Fruit fly (Drosophila melanogaster): Measurements from ENCODE around the gene CG12402.

CG12402 gene

dm6 chr3R:14112066-14112465 lies 3.9 kb upstream of the CG12402 start, which contains the start of gene CG14357:
CG14357 (minus strand) TSS chr3R:14112166.
- TF ChIP-seq CG8301 (tag; optimal IDR thresholded peaks at IDR 0.05) (no peak), Pif1A (GFP tag; optimal IDR thresholded peaks at IDR 0.05) (no peak), CG14655 (GFP tag; optimal IDR thresholded peaks at IDR 0.05) (no peak), fd96Ca (GFP tag; IDR thresholded peaks at IDR 0.05) (no peak), Pif1B (GFP tag; optimal IDR thresholded peaks at IDR 0.05) (no peak), CG10348 (GFP tag; IDR thresholded peaks at IDR 0.05) (no peak), CG12605 (GFP tag; IDR thresholded peaks at IDR 0.05) (no peak), CG13204 (GFP tag; optimal IDR thresholded peaks at IDR 0.05) (no peak), Snoo (tag; optimal IDR thresholded peaks at IDR 0.05) (no peak), D1 (tag; optimal IDR thresholded peaks at IDR 0.05) (no peak), gl (tag; optimal IDR thresholded peaks at IDR 0.05) (no peak), CG32121 (GFP tag; IDR thresholded peaks at IDR 0.05) (no peak), Ets98B (GFP tag; IDR thresholded peaks at IDR 0.05) (no peak), CG17806 (tag; optimal IDR thresholded peaks at IDR 0.05) (no peak), CG15710 (tag; optimal IDR thresholded peaks at IDR 0.05) (no peak), CG9948 (tag; optimal IDR thresholded peaks at IDR 0.05) (no peak), EcR (GFP tag; optimal IDR thresholded peaks at IDR 0.05) (no peak)

dm6 chr3R:14109145-14109544 lies 1.0 kb upstream of the CG12402 start, which contains the start of gene Or88a:
Or88a (plus strand) TSS chr3R:14109445.
- TF ChIP-seq CG4496 (GFP tag; IDR thresholded peaks at IDR 0.05) (no peak), CG17806 (tag; optimal IDR thresholded peaks at IDR 0.05) (no peak), CG8159 (tag; optimal IDR thresholded peaks at IDR 0.05) (no peak), fd96Ca (GFP tag; IDR thresholded peaks at IDR 0.05) (no peak), CG14655 (GFP tag; optimal IDR thresholded peaks at IDR 0.05) (no peak), CG15710 (tag; optimal IDR thresholded peaks at IDR 0.05) (no peak), CG8301 (tag; optimal IDR thresholded peaks at IDR 0.05) (no peak), gl (tag; optimal IDR thresholded peaks at IDR 0.05) (no peak)

- TF ChIP-seq Pif1B (GFP tag; optimal IDR thresholded peaks at IDR 0.05) (no peak), CG4496 (GFP tag; IDR thresholded peaks at IDR 0.05) (no peak), gl (tag; optimal IDR thresholded peaks at IDR 0.05) (no peak), CG10348 (GFP tag; IDR thresholded peaks at IDR 0.05) (no peak), CG34367 (tag; optimal IDR thresholded peaks at IDR 0.05) (no peak), fd96Ca (GFP tag; IDR thresholded peaks at IDR 0.05) (no peak), Snoo (tag; optimal IDR thresholded peaks at IDR 0.05) (no peak), CG9948 (tag; optimal IDR thresholded peaks at IDR 0.05) (no peak), Ets98B (GFP tag; IDR thresholded peaks at IDR 0.05) (no peak), CG13204 (GFP tag; optimal IDR thresholded peaks at IDR 0.05) (no peak), D1 (tag; optimal IDR thresholded peaks at IDR 0.05) (no peak), CG15710 (tag; optimal IDR thresholded peaks at IDR 0.05) (no peak), CG8301 (tag; optimal IDR thresholded peaks at IDR 0.05) (no peak), rn (GFP tag; IDR thresholded peaks at IDR 0.05) (no peak), CG32121 (GFP tag; IDR thresholded peaks at IDR 0.05) (no peak), CG8159 (tag; optimal IDR thresholded peaks at IDR 0.05) (no peak)
Observed at dm6 chr3R:14107597-14107996, 524 bp downstream of the CG12402 start.

dm6 chr3R:14103022-14103421 lies 5.1 kb downstream of the CG12402 start, which contains the start of gene PK1-R:
PK1-R (minus strand) TSS chr3R:14103122.
- TF ChIP-seq EcR (GFP tag; optimal IDR thresholded peaks at IDR 0.05) (no peak), CG14655 (GFP tag; optimal IDR thresholded peaks at IDR 0.05) (no peak), CG12605 (GFP tag; IDR thresholded peaks at IDR 0.05) (no peak), Pif1B (GFP tag; optimal IDR thresholded peaks at IDR 0.05) (no peak), CG8301 (tag; optimal IDR thresholded peaks at IDR 0.05) (no peak), CG10348 (GFP tag; IDR thresholded peaks at IDR 0.05) (no peak), CG9948 (tag; optimal IDR thresholded peaks at IDR 0.05) (no peak)

dm6 chr3R:14100962-14101361 lies 7.2 kb downstream of the CG12402 start:
- TF ChIP-seq CG15710 (tag; optimal IDR thresholded peaks at IDR 0.05) (no peak), CG8301 (tag; optimal IDR thresholded peaks at IDR 0.05) (no peak), EcR (GFP tag; optimal IDR thresholded peaks at IDR 0.05) (no peak), CG13204 (GFP tag; optimal IDR thresholded peaks at IDR 0.05) (no peak), D1 (tag; optimal IDR thresholded peaks at IDR 0.05) (no peak), Pif1B (GFP tag; optimal IDR thresholded peaks at IDR 0.05) (no peak)

- TF ChIP-seq Ets98B (GFP tag; IDR thresholded peaks at IDR 0.05): 0 out of 2 replicates have a peak, but pooled peaks have one; percentile 18
- TF ChIP-seq CG8159 (tag; optimal IDR thresholded peaks at IDR 0.05): peak; percentile 82
- peak; percentile 60 for TF ChIP-seq CG4496 (GFP tag; IDR thresholded peaks at IDR 0.05)
- TF ChIP-seq CG32121 (GFP tag; IDR thresholded peaks at IDR 0.05): 0 out of 2 replicates have a peak, but pooled peaks have one; percentile 27
- no peak for TF ChIP-seq CG13204 (GFP tag; optimal IDR thresholded peaks at IDR 0.05)
Observed at dm6 chr3R:14098527-14099109, 9.5 kb downstream of the CG12402 start.

dm6 chr3R:14097980-14098379 lies 10.1 kb downstream of the CG12402 start, which contains the start of gene CG9920:
CG9920 (minus strand) TSS chr3R:14098080.
- no peak for TF ChIP-seq CG4496 (GFP tag; IDR thresholded peaks at IDR 0.05)
- no peak for TF ChIP-seq CG8159 (tag; optimal IDR thresholded peaks at IDR 0.05)
- no peak for TF ChIP-seq fd96Ca (GFP tag; IDR thresholded peaks at IDR 0.05)
- TF ChIP-seq D1 (tag; optimal IDR thresholded peaks at IDR 0.05): no peak
- TF ChIP-seq CG32121 (GFP tag; IDR thresholded peaks at IDR 0.05): no peak
- TF ChIP-seq CG9948 (tag; optimal IDR thresholded peaks at IDR 0.05): no peak
- no peak for TF ChIP-seq CG10348 (GFP tag; IDR thresholded peaks at IDR 0.05)
- TF ChIP-seq CG14655 (GFP tag; optimal IDR thresholded peaks at IDR 0.05): no peak
- no peak for TF ChIP-seq Ets98B (GFP tag; IDR thresholded peaks at IDR 0.05)
- TF ChIP-seq Snoo (tag; optimal IDR thresholded peaks at IDR 0.05): no peak
- TF ChIP-seq gl (tag; optimal IDR thresholded peaks at IDR 0.05): no peak
- TF ChIP-seq CG13204 (GFP tag; optimal IDR thresholded peaks at IDR 0.05): no peak
- TF ChIP-seq CG8301 (tag; optimal IDR thresholded peaks at IDR 0.05): no peak
- no peak for TF ChIP-seq Pif1A (GFP tag; optimal IDR thresholded peaks at IDR 0.05)
- no peak for TF ChIP-seq rn (GFP tag; IDR thresholded peaks at IDR 0.05)
